Worm (Caenorhabditis elegans) whole organism, dauer: Measurements from ENCODE around the gene Y38C1BA.4.

Experiments
- unc-62 ChIP-seq: sonication (generic microtip); optimal IDR thresholded peaks from 2 replicates; lab custom pipeline; 2017; ENCODE audit warnings: missing biosample characterization, missing genetic modification reagents, missing genetic modification characterization

Gene Y38C1BA.4

ce11 chrIV:1834972-1835371 lies 13.3 kb downstream of the Y38C1BA.4 start:
- TF ChIP-seq unc-62 (GFP tag; lab: Kevin White, UChicago) = no peak

DNA sequence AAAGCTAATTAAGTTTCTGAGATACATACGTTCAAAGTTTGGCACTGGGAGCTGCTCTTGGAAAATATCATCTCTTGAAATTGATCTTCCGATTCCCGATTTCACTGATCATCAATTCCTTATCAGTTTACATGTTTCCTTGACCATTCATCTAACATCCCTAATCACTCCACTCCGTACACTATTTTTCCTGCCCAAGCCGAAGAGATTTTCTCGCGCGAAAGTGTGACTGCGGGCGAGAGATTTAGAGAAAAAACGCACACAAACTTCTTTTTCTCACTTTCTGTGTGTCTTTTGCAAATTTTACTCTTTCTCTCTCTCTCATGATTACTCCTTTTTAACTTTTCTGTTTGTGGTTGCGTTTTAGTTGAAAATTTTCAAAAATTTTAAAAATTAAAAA lies 15.5 kb downstream of the Y38C1BA.4 start:
- no peak for TF ChIP-seq unc-62 (GFP tag; lab: Kevin White, UChicago)

DNA sequence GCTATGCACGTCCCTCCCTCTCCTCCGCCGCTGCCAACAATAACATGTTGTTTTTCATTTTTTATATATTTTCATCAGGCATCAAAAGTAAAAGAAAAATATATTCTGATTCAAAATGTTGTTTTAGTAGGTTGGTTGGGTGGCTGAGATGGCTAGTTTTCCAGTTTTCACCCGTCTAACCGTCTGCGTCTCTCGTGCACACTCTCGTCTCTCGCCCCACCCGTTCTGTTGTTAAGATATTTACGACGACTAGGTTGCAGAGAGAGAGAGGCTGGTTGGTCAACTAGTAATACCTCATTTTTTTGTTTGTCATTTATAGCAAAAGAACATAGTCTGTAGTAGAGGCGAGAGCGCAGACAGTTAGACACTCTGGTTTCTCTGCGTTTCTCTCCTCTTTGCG lies 16.9 kb downstream of the Y38C1BA.4 start:
- TF ChIP-seq unc-62 (GFP tag; lab: Kevin White, UChicago) = no peak

- no peak for TF ChIP-seq unc-62 (GFP tag; lab: Kevin White, UChicago)
Observed at ce11 chrIV:1842314-1842713, 20.7 kb downstream of the Y38C1BA.4 start.

- TF ChIP-seq unc-62 (GFP tag; lab: Kevin White, UChicago) = no peak
Observed at ce11 chrIV:1843611-1844010, 22.0 kb downstream of the Y38C1BA.4 start.

DNA sequence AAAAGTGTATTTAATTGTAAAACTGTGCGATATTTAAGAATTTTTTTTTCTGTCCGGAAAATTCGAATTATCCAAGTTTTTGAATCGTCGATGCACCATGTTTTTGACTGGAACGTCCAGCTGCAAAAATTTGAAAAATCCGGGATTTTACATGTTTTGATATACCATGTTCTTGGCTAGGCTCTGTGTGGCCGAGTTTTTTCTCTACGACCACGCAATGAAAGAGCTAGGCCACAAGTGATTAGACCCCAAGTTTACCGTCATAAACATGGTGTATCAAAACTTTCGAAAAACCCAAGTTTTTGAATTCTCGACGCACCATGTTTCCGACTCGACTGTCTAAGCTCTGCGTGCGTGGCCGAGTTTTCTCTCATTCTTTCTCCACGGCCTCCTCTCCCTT lies 23.0 kb downstream of the Y38C1BA.4 start:
- no peak for TF ChIP-seq unc-62 (GFP tag; lab: Kevin White, UChicago)

ce11 chrIV:1845061-1845460 lies 23.4 kb downstream of the Y38C1BA.4 start:
- no peak for TF ChIP-seq unc-62 (GFP tag; lab: Kevin White, UChicago)

DNA sequence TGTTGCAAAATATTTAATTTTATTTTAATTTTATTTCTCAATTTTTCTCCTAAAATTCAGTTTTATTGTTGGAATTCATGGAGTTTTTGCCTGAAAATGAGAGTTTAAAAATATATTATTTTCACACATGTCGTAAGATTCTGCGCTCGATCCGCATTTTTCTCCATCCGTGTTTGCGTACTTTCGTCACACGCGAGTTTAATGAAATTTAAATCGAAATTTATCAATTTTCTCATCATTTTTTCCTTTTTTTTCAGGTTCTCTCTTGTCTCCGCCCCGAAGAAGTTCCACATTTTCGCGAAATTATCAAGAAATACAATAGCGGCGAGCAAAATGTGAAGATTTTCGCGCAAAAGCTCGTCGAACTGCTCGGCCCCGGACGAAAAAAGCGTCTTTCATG lies 24.8 kb downstream of the Y38C1BA.4 start:
- no peak for TF ChIP-seq unc-62 (GFP tag; lab: Kevin White, UChicago)

ce11 chrIV:1847912-1848311 lies 26.3 kb downstream of the Y38C1BA.4 start, which contains the start of gene egl-4:
TSS of gene egl-4 (plus strand) at chrIV:1848071.
- TF ChIP-seq unc-62 (GFP tag; lab: Kevin White, UChicago) = no peak

DNA sequence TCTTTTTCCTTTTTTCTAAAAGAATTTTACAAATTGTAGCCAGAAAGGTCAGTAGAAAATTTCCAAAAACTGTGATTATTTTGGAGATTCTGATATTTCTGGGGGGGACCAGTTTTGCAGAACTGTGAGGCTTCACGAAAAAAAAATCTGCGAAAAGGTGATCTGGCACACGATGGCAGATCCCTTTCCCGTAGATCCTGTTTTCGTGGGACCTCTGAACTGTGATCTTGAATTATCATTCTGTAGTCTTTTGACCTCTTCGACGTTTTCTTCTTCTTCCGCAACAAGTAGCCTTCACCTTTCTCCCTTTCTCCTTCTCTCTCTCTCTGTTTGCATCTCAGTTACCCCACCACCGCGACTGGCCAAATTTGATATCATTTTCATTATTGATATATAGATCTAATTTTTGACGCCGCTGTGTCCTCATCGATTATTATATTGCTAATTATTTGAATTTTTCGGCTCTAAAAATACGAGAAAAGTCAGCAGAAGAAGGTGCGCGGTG lies 32.3 kb downstream of the Y38C1BA.4 start:
- no peak for TF ChIP-seq unc-62 (GFP tag; lab: Kevin White, UChicago)

DNA sequence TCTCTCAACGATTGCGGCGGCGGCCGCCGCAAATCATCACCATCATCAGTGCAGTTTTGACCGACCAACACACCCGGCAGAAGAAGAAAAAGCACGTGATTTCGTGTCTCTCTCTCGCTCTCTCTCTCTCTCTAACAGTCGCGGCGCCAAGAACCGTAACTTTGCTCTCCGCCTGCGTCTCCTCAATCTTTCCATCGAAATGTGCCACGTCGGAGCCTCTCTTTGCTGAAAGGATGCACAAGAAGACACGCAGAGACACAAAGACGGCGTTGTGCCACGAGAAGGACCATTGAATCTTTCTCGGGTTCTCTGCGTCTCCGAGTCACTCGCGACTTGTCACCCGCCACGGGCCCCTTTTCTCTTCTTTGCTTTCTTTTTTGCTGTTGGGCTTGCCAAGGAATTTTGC lies 36.2 kb downstream of the Y38C1BA.4 start:
- no peak for TF ChIP-seq unc-62 (GFP tag; lab: Kevin White, UChicago)

DNA sequence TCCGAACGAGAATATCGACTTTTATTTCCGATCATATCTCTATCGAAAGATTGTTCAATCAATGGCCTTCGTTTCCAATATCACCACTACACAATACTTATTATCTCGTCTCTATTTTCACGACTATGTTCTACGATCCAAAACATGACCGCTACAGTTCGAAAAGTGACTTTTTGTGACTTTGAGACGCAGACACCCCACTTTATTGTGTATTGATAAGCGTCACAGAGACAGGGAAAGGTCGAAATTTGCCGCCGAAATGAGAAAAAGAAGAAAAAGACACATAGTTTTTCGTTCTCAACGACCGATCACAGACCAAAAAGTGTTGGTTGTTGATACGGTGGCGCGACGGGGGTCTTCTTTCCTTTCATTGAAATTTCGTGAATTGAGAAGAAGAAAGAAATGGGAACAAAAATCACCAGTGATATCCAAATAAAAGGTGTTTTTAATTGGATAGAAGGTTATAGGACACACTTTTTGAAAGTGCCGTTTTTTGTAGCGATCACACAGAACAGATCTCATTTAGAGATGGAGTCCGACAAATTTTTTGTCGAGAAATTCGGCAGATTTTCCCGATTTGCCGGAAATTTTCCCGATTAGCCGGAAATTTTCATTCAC lies 37.8 kb downstream of the Y38C1BA.4 start:
- no peak for TF ChIP-seq unc-62 (GFP tag; lab: Kevin White, UChicago)

DNA sequence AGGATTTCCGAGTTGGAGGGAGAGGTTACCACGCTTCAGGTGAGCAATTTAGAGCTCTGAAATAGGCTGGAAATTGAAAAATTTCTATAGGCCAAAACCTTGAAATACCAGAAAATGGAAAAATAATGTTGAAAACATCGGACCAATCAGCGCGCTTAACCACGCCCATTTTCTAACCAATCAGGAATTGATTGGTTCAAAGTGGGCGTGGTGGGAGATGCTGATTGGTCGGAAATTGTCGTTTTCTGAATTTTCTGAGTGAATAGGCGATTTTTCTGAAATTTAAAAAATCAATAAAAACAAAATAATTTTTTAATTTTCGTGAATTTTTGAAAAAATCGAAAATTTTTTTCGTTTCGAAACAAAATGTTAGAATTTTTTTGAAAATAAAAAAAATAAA lies 39.3 kb downstream of the Y38C1BA.4 start:
- TF ChIP-seq unc-62 (GFP tag; lab: Kevin White, UChicago) = no peak

ce11 chrIV:1862655-1863054 lies 41.0 kb downstream of the Y38C1BA.4 start:
- TF ChIP-seq unc-62 (GFP tag; lab: Kevin White, UChicago) = no peak

DNA sequence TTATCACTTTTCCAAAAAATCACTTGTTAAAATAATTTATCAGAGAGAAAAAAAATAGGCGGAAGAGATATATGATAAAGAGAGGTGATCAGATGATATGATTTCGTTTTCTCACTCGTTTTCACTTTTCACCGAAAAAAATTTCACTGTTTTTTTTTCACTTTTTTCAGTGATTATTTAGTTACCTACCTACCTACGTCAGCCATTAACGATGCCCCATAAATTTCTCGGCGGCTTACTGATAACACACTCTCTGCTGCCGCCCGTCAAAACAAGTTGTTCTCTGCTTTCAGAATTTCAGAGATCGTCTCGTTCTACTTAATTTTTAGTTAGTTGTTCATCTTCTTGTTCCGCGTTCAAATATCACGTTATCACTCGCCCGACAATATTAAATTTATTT lies 45.2 kb downstream of the Y38C1BA.4 start:
- TF ChIP-seq unc-62 (GFP tag; lab: Kevin White, UChicago) = no peak

ce11 chrIV:1867915-1868619 lies 46.4 kb downstream of the Y38C1BA.4 start:
- no peak for TF ChIP-seq unc-62 (GFP tag; lab: Kevin White, UChicago)

DNA sequence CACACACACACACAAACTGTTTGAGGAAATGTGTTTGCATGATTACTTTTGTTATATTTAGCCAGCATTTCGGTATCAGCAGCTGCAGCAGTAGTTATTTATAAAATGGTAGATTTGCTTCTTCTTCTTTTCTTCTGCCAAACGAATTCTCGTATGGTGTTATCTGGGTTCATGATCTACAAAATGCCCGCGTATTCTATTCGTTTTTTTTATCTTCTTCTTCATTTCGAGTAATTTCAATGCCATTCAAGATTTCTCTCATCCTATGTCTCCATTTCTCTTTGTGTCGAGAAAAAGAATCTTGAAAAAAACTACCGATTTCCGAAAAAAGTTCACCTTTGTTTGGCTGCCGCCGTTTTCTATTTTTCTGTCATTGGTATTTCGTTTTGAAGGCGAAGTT lies 47.3 kb downstream of the Y38C1BA.4 start:
- TF ChIP-seq unc-62 (GFP tag; lab: Kevin White, UChicago) = no peak
